Worm (Caenorhabditis elegans): Measurements from ENCODE around the gene F20C5.11.

F20C5.11 gene

DNA sequence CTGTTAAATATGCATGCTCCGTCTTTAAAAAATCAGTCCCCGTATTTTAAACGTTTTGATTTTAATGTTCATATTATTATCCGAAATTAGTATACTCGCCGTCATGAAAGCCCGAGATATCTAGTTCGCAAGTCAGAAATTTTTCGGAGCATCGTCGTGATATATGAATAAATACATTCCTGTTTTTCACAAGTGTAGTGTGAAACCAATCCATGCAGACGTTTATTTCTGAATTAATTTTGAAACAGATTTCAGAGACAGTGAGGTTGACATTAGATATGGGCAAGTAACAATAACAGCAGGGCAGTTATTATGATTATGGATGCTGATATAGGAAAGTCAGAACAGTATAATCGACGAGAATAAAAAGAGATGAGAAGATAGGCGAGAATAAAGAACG lies 9.3 kb downstream of the F20C5.11 start:
- TF ChIP-seq Y53F4B.3 (GFP tag; IDR thresholded peaks at IDR 0.05) (no peak), T26A5.8 (tag; optimal IDR thresholded peaks at IDR 0.05) (no peak), ama-1 (optimal IDR thresholded peaks at IDR 0.05) (no peak), ama-1 (GFP tag; optimal IDR thresholded peaks at IDR 0.05) (peak in 1 of 2 experiments; percentile 45), ceh-40 (GFP tag; IDR thresholded peaks at IDR 0.05) (no peak), athp-1 (tag; optimal IDR thresholded peaks at IDR 0.05) (peak; percentile 28), B0019.2 (GFP tag; conservative IDR thresholded peaks at IDR 0.05) (no peak), B0336.3 (GFP tag; IDR thresholded peaks at IDR 0.05) (peak; percentile 69), lag-1 (GFP tag; IDR thresholded peaks at IDR 0.05) (no peak), ccch-3 (GFP tag; optimal IDR thresholded peaks at IDR 0.05) (no peak), madf-6 (GFP tag; IDR thresholded peaks at IDR 0.05) (peak; percentile 57; the same call in 1 of the 2 replicates), F49E8.2 (tag; optimal IDR thresholded peaks at IDR 0.05; ENCODE audit: insufficient read depth) (no peak), tlf-1 (GFP tag; optimal IDR thresholded peaks at IDR 0.05) (no peak), attf-6 (GFP tag; IDR thresholded peaks at IDR 0.05) (no peak), snpc-4 (GFP tag; optimal IDR thresholded peaks at IDR 0.05) (no peak), snpc-4 (tag; optimal IDR thresholded peaks at IDR 0.05) (peak in 1 of 4 experiments; percentile 0), egl-18 (GFP tag; IDR thresholded peaks at IDR 0.05) (no peak), egrh-3 (GFP tag; IDR thresholded peaks at IDR 0.05) (no peak), ztf-3 (GFP tag; optimal IDR thresholded peaks at IDR 0.05) (no peak), hrde-1 (tag; optimal IDR thresholded peaks at IDR 0.05; ENCODE audit: borderline replicate concordance) (no peak), hmg-1.2 (GFP tag; IDR thresholded peaks at IDR 0.05) (0 out of 2 replicates have a peak, but pooled peaks have one; percentile 21), C17E4.6 (GFP tag; IDR thresholded peaks at IDR 0.05) (no peak), Y95B8A.8 (GFP tag; IDR thresholded peaks at IDR 0.05) (0 out of 2 replicates have a peak, but pooled peaks have one; percentile 8), tbp1 (GFP tag; optimal IDR thresholded peaks at IDR 0.05) (peak; percentile 24), hsf-1 (GFP tag; IDR thresholded peaks at IDR 0.05) (0 out of 2 replicates have a peak, but pooled peaks have one; percentile 26), xnd-1 (tag; optimal IDR thresholded peaks at IDR 0.05) (peak; percentile 1), ekl-4 (GFP tag; IDR thresholded peaks at IDR 0.05) (peak; percentile 57), lin-54 (GFP tag; optimal IDR thresholded peaks at IDR 0.05) (peak; percentile 44), ets-4 (GFP tag; optimal IDR thresholded peaks at IDR 0.05) (no peak), ztf-22 (GFP tag; optimal IDR thresholded peaks at IDR 0.05) (no peak), ztf-18 (tag; optimal IDR thresholded peaks at IDR 0.05) (peak; percentile 11)

DNA sequence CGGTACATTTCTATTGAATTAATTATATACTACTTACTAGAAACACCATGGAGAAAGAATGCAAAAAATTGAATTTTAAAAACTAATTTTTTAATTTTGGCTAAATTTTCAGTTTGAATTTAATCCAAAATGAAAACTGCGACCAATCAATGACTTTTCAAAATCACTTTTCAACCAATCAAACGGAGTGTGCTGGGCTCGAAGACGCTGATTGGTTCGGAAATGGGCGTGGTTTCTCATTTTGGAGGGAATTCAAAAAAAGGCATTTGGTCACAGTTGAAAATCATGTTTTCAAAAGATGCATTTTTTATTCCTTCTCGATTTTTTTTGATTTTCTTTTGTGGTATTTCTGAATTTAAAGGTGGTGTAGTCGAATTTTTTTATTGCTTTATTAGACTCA lies 12.8 kb downstream of the F20C5.11 start:
- TF ChIP-seq nfyb-1 (GFP tag; IDR thresholded peaks at IDR 0.05): 0 out of 2 replicates have a peak, but pooled peaks have one; percentile 36
- no peak for TF ChIP-seq nhr-27 (tag; optimal IDR thresholded peaks at IDR 0.05)
- TF ChIP-seq F57C9.4 (tag; optimal IDR thresholded peaks at IDR 0.05): no peak
- TF ChIP-seq lsl-1 (GFP tag; optimal IDR thresholded peaks at IDR 0.05): no peak

DNA sequence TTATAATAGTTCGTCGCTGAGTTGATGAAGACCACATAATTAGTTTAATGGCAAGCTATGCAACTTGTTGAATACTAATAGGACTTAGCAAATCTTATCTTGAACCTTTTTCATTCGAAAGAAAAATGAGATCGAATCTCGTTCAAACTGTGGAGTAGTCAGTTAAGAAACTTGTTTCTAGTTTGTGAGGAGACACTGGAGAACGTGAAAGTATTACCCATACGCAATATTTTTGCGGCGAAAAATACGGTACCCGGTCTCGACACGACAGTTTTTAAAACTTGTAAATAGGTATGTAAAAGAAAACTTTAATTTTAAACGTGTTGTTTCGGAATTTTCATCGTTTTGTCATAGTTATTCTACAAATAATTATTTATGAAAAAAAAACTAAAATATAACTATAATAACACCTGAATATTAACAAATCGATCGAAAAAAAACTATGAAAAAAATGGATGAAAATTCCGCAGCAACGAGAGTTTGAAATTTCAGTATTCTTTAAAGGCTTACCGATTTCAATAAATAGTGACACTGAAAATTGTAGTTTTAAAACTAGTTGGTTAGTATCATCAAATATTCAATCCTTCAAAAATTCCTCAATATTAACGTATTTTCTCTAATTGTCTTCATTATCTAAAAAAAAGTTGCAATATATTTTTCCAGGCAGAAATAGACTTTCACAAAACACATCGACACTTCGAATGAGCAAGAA lies 16.0 kb downstream of the F20C5.11 start, which contains the start of the genes F20C5.7 and parg-1:
TSS of gene F20C5.7 (minus strand) at position 101 of the 712 bp plus-strand sequence.
TSS of gene parg-1 (plus strand) at position 662 of the 712 bp plus-strand sequence.
- TF ChIP-seq rpc-1 (optimal IDR thresholded peaks at IDR 0.05) (no peak), rpc-1 (tag; optimal IDR thresholded peaks at IDR 0.05) (no peak), atf-7 (tag; optimal IDR thresholded peaks at IDR 0.05) (no peak), F49E8.2 (tag; optimal IDR thresholded peaks at IDR 0.05; ENCODE audit: insufficient read depth) (no peak), Y53G8AR.9 (GFP tag; conservative IDR thresholded peaks at IDR 0.05) (0 out of 2 replicates have a peak, but pooled peaks have one; percentile 14), sea-2 (GFP tag; IDR thresholded peaks at IDR 0.05) (no peak)
